Fruit fly (Drosophila melanogaster): ENCODE data around the gene Klc.

dm6 chr3L:12796077-12796641 lies 46.3 kb upstream of the Klc start:
- TF ChIP-seq stwl (tag; optimal IDR thresholded peaks at IDR 0.05) (no peak), CG10654 (GFP tag; optimal IDR thresholded peaks at IDR 0.05) (no peak), CG7839 (tag; optimal IDR thresholded peaks at IDR 0.05) (no peak), pzg (GFP tag; optimal IDR thresholded peaks at IDR 0.05) (no peak), CG9609 (GFP tag; optimal IDR thresholded peaks at IDR 0.05) (no peak), Dll (GFP tag; IDR thresholded peaks at IDR 0.05; ENCODE audit: partially characterized antibody) (no peak), CG12155 (GFP tag; optimal IDR thresholded peaks at IDR 0.05) (no peak)
